Worm (Caenorhabditis elegans) whole organism, L4 larva: ENCODE data around the gene W01A11.7.

Source experiments
- F10B5.3 ChIP-seq: sonication (generic microtip); optimal IDR thresholded peaks from 2 replicates; lab custom pipeline; 2016; ENCODE audit warnings: mild to moderate bottlenecking, missing genetic modification characterization, missing compliant biosample characterization
- F37D6.2 ChIP-seq: sonication (generic microtip); optimal IDR thresholded peaks from 2 replicates; lab custom pipeline; 2016; ENCODE audit warnings: mild to moderate bottlenecking, missing genetic modification characterization, missing compliant biosample characterization
- F49E8.2 ChIP-seq: sonication (generic microtip); optimal IDR thresholded peaks from 2 replicates; lab custom pipeline; 2016; ENCODE audit warnings: missing compliant biosample characterization, mild to moderate bottlenecking, missing genetic modification characterization, borderline replicate concordance
- T20F7.1 ChIP-seq: fragments of 200-800 bp; sonication (Bioruptor generic); optimal IDR thresholded peaks from 2 replicates; lab custom pipeline; 2018; ENCODE audit warnings: mild to moderate bottlenecking, missing genetic modification characterization, missing compliant biosample characterization
- Y5F2A.4 ChIP-seq: fragments of 200-800 bp; sonication (Bioruptor generic); optimal IDR thresholded peaks from 2 replicates; lab custom pipeline; 2018; ENCODE audit warnings: mild to moderate bottlenecking, missing genetic modification characterization, missing compliant biosample characterization
- ZK337.2 ChIP-seq: fragments of 200-800 bp; sonication (Bioruptor generic); IDR thresholded peaks from 2 replicates; pipeline ENCODE4 v1.3.6; 2022; ENCODE audit warnings: missing genetic modification reagents, missing genetic modification characterization, missing compliant biosample characterization
- aha-1 ChIP-seq: fragments of 150-350 bp; peaks from one replicate; lab custom pipeline; 2014; ENCODE audit warnings: missing biosample characterization, missing genetic modification characterization
- ama-1 ChIP-seq: fragments of 150-350 bp; optimal IDR thresholded peaks from 2 replicates; lab custom pipeline; 2014; ENCODE audit warnings: inconsistent platforms, mixed read lengths
- ceh-20 ChIP-seq: fragments of 200-800 bp; sonication (Bioruptor generic); IDR thresholded peaks from 2 replicates; pipeline ENCODE4 v1.3.6; 2022; ENCODE audit warnings: missing genetic modification reagents, missing genetic modification characterization, missing compliant biosample characterization
- daf-16 ChIP-seq, 3 experiments: sonication (generic microtip); optimal IDR thresholded peaks; 2 replicates each; lab custom pipeline; 2016 to 2017; ENCODE audit warnings: missing genetic modification characterization in 3 of 3, missing genetic modification reagents in 3 of 3, mild to moderate bottlenecking in 2 of 3, missing compliant biosample characterization in 2 of 3, missing biosample characterization in 1 of 3, moderate library complexity in 1 of 3
- dmd-6 ChIP-seq: fragments of 200-800 bp; sonication (Bioruptor generic); IDR thresholded peaks from 2 replicates; pipeline ENCODE4 v1.3.6; 2022; ENCODE audit warnings: missing genetic modification reagents, missing genetic modification characterization, missing compliant biosample characterization
- dmd-9 ChIP-seq: fragments of 200-800 bp; sonication (Bioruptor generic); IDR thresholded peaks from 2 replicates; pipeline ENCODE4 v1.3.6; 2022; ENCODE audit warnings: missing genetic modification reagents, missing genetic modification characterization, missing compliant biosample characterization
- dpl-1 ChIP-seq: fragments of 150-350 bp; optimal IDR thresholded peaks from 2 replicates; lab custom pipeline; 2014; ENCODE audit warnings: missing biosample characterization, missing genetic modification reagents, missing genetic modification characterization
- dve-1 ChIP-seq: sonication (generic microtip); optimal IDR thresholded peaks from 2 replicates; lab custom pipeline; 2017; ENCODE audit warnings: antibody characterized with exemption, mild to moderate bottlenecking, missing genetic modification characterization, missing compliant biosample characterization; ENCODE audit not compliant: insufficient read depth
- hif-1 ChIP-seq, 2 experiments: sonication (generic microtip); optimal IDR thresholded peaks; 2 replicates each; lab custom pipeline; 2016 to 2017; ENCODE audit warnings: missing compliant biosample characterization in 2 of 2, missing genetic modification characterization in 2 of 2, missing genetic modification reagents in 2 of 2, missing genotype in 2 of 2, mild to moderate bottlenecking in 1 of 2
- hlh-11 ChIP-seq: fragments of 200-800 bp; sonication (Bioruptor generic); optimal IDR thresholded peaks from 2 replicates; lab custom pipeline; 2018; ENCODE audit warnings: mild to moderate bottlenecking, missing genetic modification characterization, missing compliant biosample characterization
- hlh-30 ChIP-seq: sonication (generic microtip); optimal IDR thresholded peaks from 2 replicates; lab custom pipeline; 2017; ENCODE audit warnings: antibody characterized with exemption, mild to moderate bottlenecking, missing genetic modification characterization, missing compliant biosample characterization; ENCODE audit not compliant: insufficient read depth
- hmg-1.1 ChIP-seq: fragments of 200-800 bp; sonication (Bioruptor generic); IDR thresholded peaks from 2 replicates; pipeline ENCODE4 v1.3.6; 2022; ENCODE audit warnings: missing genetic modification reagents, missing genetic modification characterization, missing compliant biosample characterization
- jun-1 ChIP-seq: fragments of 150-350 bp; optimal IDR thresholded peaks from 2 replicates; lab custom pipeline; 2014; ENCODE audit warnings: missing biosample characterization, missing genetic modification reagents, missing genetic modification characterization
- lin-13 ChIP-seq: fragments of 150-350 bp; optimal IDR thresholded peaks from 2 replicates; lab custom pipeline; 2014; ENCODE audit warnings: missing biosample characterization, missing genetic modification reagents, missing genetic modification characterization
- lin-39 ChIP-seq: fragments of 150-350 bp; optimal IDR thresholded peaks from 2 replicates; lab custom pipeline; 2014; ENCODE audit warnings: missing biosample characterization, missing genetic modification reagents, missing genetic modification characterization
- mep-1 ChIP-seq: fragments of 150-350 bp; sonication (generic microtip); optimal IDR thresholded peaks from 3 replicates; lab custom pipeline; 2014; ENCODE audit warnings: missing biosample characterization, missing genetic modification characterization
- mxl-3 ChIP-seq: fragments of 200-800 bp; sonication (Bioruptor generic); optimal IDR thresholded peaks from 2 replicates; lab custom pipeline; 2018; ENCODE audit warnings: mild to moderate bottlenecking, missing genetic modification characterization, missing compliant biosample characterization
- nhr-11 ChIP-seq: fragments of 150-350 bp; optimal IDR thresholded peaks from 2 replicates; lab custom pipeline; 2014; ENCODE audit warnings: missing biosample characterization, missing genetic modification characterization
- nhr-111 ChIP-seq: fragments of 200-800 bp; sonication (Bioruptor generic); optimal IDR thresholded peaks from 2 replicates; lab custom pipeline; 2018; ENCODE audit warnings: mild to moderate bottlenecking, missing genetic modification characterization, missing compliant biosample characterization
- nhr-25 ChIP-seq: sonication (generic microtip); optimal IDR thresholded peaks from 2 replicates; lab custom pipeline; 2017; ENCODE audit warnings: missing genetic modification characterization, mild to moderate bottlenecking, missing compliant biosample characterization, antibody characterized with exemption, moderate library complexity, borderline replicate concordance; ENCODE audit not compliant: insufficient read depth
- nhr-28 ChIP-seq: fragments of 150-350 bp; optimal IDR thresholded peaks from 2 replicates; lab custom pipeline; 2014; ENCODE audit warnings: missing biosample characterization, missing genetic modification characterization
- nhr-41 ChIP-seq: fragments of 200-800 bp; sonication (Bioruptor generic); IDR thresholded peaks from 2 replicates; pipeline ENCODE4 v1.3.6; 2022; ENCODE audit warnings: missing genetic modification reagents, missing genetic modification characterization, missing compliant biosample characterization
- nhr-77 ChIP-seq: fragments of 150-350 bp; optimal IDR thresholded peaks from 2 replicates; lab custom pipeline; 2014; ENCODE audit warnings: missing biosample characterization, missing genetic modification characterization
- php-3 ChIP-seq: fragments of 200-800 bp; sonication (Bioruptor generic); IDR thresholded peaks from 2 replicates; pipeline ENCODE4 v1.3.6; 2022; ENCODE audit warnings: missing genetic modification reagents, missing genetic modification characterization, missing compliant biosample characterization
- set-16 ChIP-seq: fragments of 200-800 bp; sonication (Bioruptor generic); IDR thresholded peaks from 2 replicates; pipeline ENCODE4 v1.3.6; 2022; ENCODE audit warnings: missing genetic modification reagents, missing genetic modification characterization, missing compliant biosample characterization
- spr-3 ChIP-seq: fragments of 200-800 bp; sonication (Bioruptor generic); optimal IDR thresholded peaks from 2 replicates; lab custom pipeline; 2018; ENCODE audit warnings: mild to moderate bottlenecking, missing genetic modification characterization, missing compliant biosample characterization
- unc-62 ChIP-seq, 3 experiments: fragments of 150-350 bp in 1 of 3; sonication (generic microtip); optimal IDR thresholded peaks in 2 of 3; peaks in 1 of 3; 1 replicate in 1 of 3; 2 replicates in 2 of 3; lab custom pipeline; 2014 to 2017; ENCODE audit warnings: missing biosample characterization in 3 of 3, missing genetic modification characterization in 3 of 3, missing genetic modification reagents in 3 of 3, missing genotype in 1 of 3
- ztf-7 ChIP-seq: fragments of 150-350 bp; optimal IDR thresholded peaks from 2 replicates; lab custom pipeline; 2014; ENCODE audit warnings: missing biosample characterization, missing genetic modification characterization

Gene W01A11.7

ce11 chrV:6464765-6465164 is 40.4 kb downstream of the W01A11.7 start, which contains the start of gene unc-83:
unc-83 (plus strand) TSS chrV:6465065.
- TF ChIP-seq unc-62 (GFP tag; optimal IDR thresholded peaks at IDR 0.05 in 1 of 2; lab: Kevin White, UChicago) (peak in 1 of 2 experiments; percentile 45), unc-62 (tag; optimal IDR thresholded peaks at IDR 0.05; lab: Kevin White, UChicago) (no peak), lin-13 (GFP tag; lab: Kevin White, UChicago) (no peak), hmg-1.1 (GFP tag; lab: Robert Waterston, UW) (no peak)

ce11 chrV:6464238-6464637 is 41.0 kb downstream of the W01A11.7 start:
- no peak for TF ChIP-seq dmd-9 (GFP tag; lab: Robert Waterston, UW)
- no peak for TF ChIP-seq ZK337.2
- no peak for TF ChIP-seq lin-39 (tag; lab: Kevin White, UChicago)
- no peak for TF ChIP-seq nhr-41
- TF ChIP-seq nhr-25 (tag; lab: Kevin White, UChicago): no peak
- no peak for TF ChIP-seq F37D6.2 (tag; lab: Kevin White, UChicago)

ce11 chrV:6462606-6463005 is 42.6 kb downstream of the W01A11.7 start:
- TF ChIP-seq set-16 (GFP tag; lab: Robert Waterston, UW) (no peak), T20F7.1 (GFP tag; lab: Kevin White, UChicago) (no peak), ama-1 (lab: Kevin White, UChicago) (no peak), dve-1 (tag; lab: Kevin White, UChicago) (peak; percentile 27), ztf-7 (no peak), F10B5.3 (tag; lab: Kevin White, UChicago) (no peak), nhr-77 (tag; lab: Kevin White, UChicago) (peak; percentile 16), dmd-6 (GFP tag; lab: Robert Waterston, UW) (peak; percentile 32; the same call in 1 of the 2 replicates), jun-1 (tag; lab: Kevin White, UChicago) (no peak), mxl-3 (GFP tag; lab: Kevin White, UChicago) (no peak), dpl-1 (GFP tag; lab: Kevin White, UChicago) (peak; percentile 32), nhr-25 (tag; lab: Kevin White, UChicago) (no peak), F49E8.2 (tag; lab: Kevin White, UChicago) (no peak), aha-1 (peak; percentile 18), hif-1 (tag; optimal IDR thresholded peaks at IDR 0.05; lab: Kevin White, UChicago) (no peak), spr-3 (GFP tag; lab: Kevin White, UChicago) (no peak), hlh-11 (tag; lab: Kevin White, UChicago) (peak; percentile 51), daf-16 (GFP tag; optimal IDR thresholded peaks at IDR 0.05; lab: Kevin White, UChicago) (no peak), daf-16 (tag; optimal IDR thresholded peaks at IDR 0.05; lab: Kevin White, UChicago) (peak; percentile 78), hmg-1.1 (GFP tag; lab: Robert Waterston, UW) (no peak), ceh-20 (GFP tag; lab: Robert Waterston, UW) (no peak), nhr-28 (tag; lab: Kevin White, UChicago) (peak; percentile 76), mep-1 (peak; percentile 7), php-3 (GFP tag; lab: Robert Waterston, UW) (0 out of 2 replicates have a peak, but pooled peaks have one; percentile 31), hlh-30 (tag; lab: Kevin White, UChicago) (peak; percentile 73), nhr-111 (no peak)
- TF ChIP-seq, all 104 proteins: peak for 11

ce11 chrV:6461250-6461649 is 43.9 kb downstream of the W01A11.7 start:
- TF ChIP-seq hlh-30 (tag; lab: Kevin White, UChicago): peak; percentile 63
- TF ChIP-seq php-3 (GFP tag; lab: Robert Waterston, UW): peak; percentile 69; the same call in 1 of the 2 replicates
- no peak for TF ChIP-seq jun-1 (tag; lab: Kevin White, UChicago)
- peak; percentile 24; the same call in 1 of the 2 replicates for TF ChIP-seq dmd-6 (GFP tag; lab: Robert Waterston, UW)
- no peak for TF ChIP-seq nhr-11 (tag; lab: Kevin White, UChicago)
- no peak for TF ChIP-seq hif-1 (tag; optimal IDR thresholded peaks at IDR 0.05; lab: Kevin White, UChicago)
- TF ChIP-seq Y5F2A.4 (GFP tag; lab: Kevin White, UChicago): no peak
